Worm (Caenorhabditis elegans): Measurements from ENCODE around the gene efn-3.

DNA sequence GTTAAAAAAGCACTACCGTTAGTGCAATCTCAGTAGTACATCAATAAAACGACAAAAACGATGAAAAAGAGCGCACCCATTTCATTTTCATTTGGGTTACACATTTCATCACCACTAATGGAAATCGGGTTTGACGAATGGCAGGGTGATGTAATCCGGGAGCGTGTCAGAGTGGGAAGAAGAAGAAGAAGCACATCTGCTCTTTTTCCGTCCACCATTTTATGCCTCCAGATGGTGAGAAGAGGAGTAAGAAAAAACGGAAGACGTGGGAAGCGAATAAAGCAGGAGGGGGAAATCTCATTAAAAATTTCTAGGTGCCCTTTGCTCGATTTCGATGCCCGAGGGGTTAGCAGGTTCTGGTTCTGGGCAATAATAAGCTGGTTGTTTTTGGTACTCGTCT lies 28.8 kb upstream of the efn-3 start:
- no peak for TF ChIP-seq elt-3 (tag; optimal IDR thresholded peaks at IDR 0.05)
- TF ChIP-seq unc-62 (GFP tag; optimal IDR thresholded peaks at IDR 0.05), result no peak
- TF ChIP-seq nhr-12 (tag; optimal IDR thresholded peaks at IDR 0.05), result no peak
- TF ChIP-seq lsy-2 (tag; optimal IDR thresholded peaks at IDR 0.05), result no peak
- no peak for TF ChIP-seq bed-3 (GFP tag; optimal IDR thresholded peaks at IDR 0.05)
- TF ChIP-seq lin-32 (GFP tag; optimal IDR thresholded peaks at IDR 0.05), result no peak
- no peak for TF ChIP-seq nhr-76 (tag; optimal IDR thresholded peaks at IDR 0.05)
- no peak for TF ChIP-seq sem-2 (GFP tag; optimal IDR thresholded peaks at IDR 0.05)
- no peak for TF ChIP-seq ztf-11 (tag; optimal IDR thresholded peaks at IDR 0.05)
- no peak for TF ChIP-seq snpc-4 (tag; optimal IDR thresholded peaks at IDR 0.05)
